Worm (Caenorhabditis elegans) whole organism, midembryonic: ENCODE measurements around the gene nifk-1.

Experiments
- cog-1 ChIP-seq: sonication (generic microtip); optimal IDR thresholded peaks from 2 replicates; lab custom pipeline; 2016; ENCODE audit warnings: missing genetic modification characterization, missing compliant biosample characterization
- flt-1 ChIP-seq: fragments of 200-800 bp; sonication (Bioruptor generic); IDR thresholded peaks from 2 replicates; pipeline ENCODE4 v1.3.6; 2022; ENCODE audit warnings: missing genetic modification characterization, missing compliant biosample characterization
- med-1 ChIP-seq: sonication (generic microtip); optimal IDR thresholded peaks from 2 replicates; lab custom pipeline; 2017; ENCODE audit warnings: missing genetic modification characterization, mild to moderate bottlenecking, missing compliant biosample characterization, antibody characterized with exemption, missing genetic modification reagents; ENCODE audit not compliant: insufficient read depth

DNA sequence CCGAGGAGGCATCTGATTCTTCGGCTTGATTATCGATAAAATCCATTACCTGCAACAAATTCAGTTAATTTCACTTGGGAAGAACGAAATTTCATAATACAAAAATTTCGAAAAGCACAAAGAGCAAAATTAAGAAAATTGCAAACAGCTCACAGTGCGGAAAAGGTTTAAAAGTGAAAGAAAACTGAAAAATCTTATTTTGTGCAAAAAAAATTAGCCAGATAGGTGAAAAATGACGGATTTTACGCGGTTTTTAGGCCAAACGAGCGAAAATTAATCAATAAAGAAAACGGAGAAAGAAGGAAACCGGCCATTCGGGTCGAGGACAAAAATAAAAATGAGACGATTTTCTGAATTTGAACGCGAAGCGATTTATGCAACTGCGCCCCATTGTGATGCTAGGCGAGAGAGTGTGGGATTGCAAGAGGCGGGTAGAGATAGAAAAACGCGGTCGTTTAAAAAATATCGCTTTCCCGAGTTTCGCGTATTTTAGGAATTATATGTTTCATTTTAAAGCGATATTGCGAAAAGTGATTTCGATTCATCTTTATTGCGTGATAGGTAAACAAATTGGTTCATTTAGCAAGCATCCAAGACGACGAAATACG lies 27.6 kb upstream of the nifk-1 start, which contains the start of gene emb-5:
- TF ChIP-seq med-1 (GFP tag; lab: Kevin White, UChicago), result no peak
- 0 out of 2 replicates have a peak, but pooled peaks have one; percentile 45 for TF ChIP-seq flt-1 (GFP tag; lab: Robert Waterston, UW)
- no peak for TF ChIP-seq cog-1 (tag; lab: Kevin White, UChicago)
